Fruit fly (Drosophila melanogaster) whole organism, prepupa: ENCODE measurements around the gene VhaM9.7-c.

Source experiments
- CG10669 ChIP-seq: fragments of 200-800 bp; sonication (Bioruptor generic); optimal IDR thresholded peaks from 3 replicates; lab custom pipeline; 2018; ENCODE audit warnings: missing biosample characterization, mild to moderate bottlenecking, missing genetic modification characterization, moderate library complexity
- CG15336 ChIP-seq: fragments of 200-800 bp; sonication (Bioruptor generic); IDR thresholded peaks from 2 replicates; pipeline ENCODE4 v1.3.6; 2022; ENCODE audit warnings: missing biosample characterization, missing genetic modification characterization
- CG1621 ChIP-seq: fragments of 200-800 bp; sonication (Bioruptor generic); optimal IDR thresholded peaks from 3 replicates; lab custom pipeline; 2018; ENCODE audit warnings: missing biosample characterization, mild to moderate bottlenecking, missing genetic modification characterization
- CG16779 ChIP-seq: fragments of 200-800 bp; sonication (Bioruptor generic); optimal IDR thresholded peaks from 3 replicates; lab custom pipeline; 2017; ENCODE audit warnings: missing biosample characterization, mild to moderate bottlenecking, missing genetic modification characterization
- CG3032 ChIP-seq: fragments of 200-800 bp; optimal IDR thresholded peaks from 2 replicates; lab custom pipeline; 2019; ENCODE audit warnings: missing biosample characterization, mild to moderate bottlenecking, missing genetic modification characterization, moderate library complexity
- CG31627 ChIP-seq: fragments of 200-800 bp; sonication (Bioruptor generic); optimal IDR thresholded peaks from 3 replicates; lab custom pipeline; 2016; ENCODE audit warnings: missing biosample characterization, missing genetic modification characterization
- CG32006 ChIP-seq: fragments of 200-800 bp; sonication (Bioruptor generic); optimal IDR thresholded peaks from 3 replicates; lab custom pipeline; 2017; ENCODE audit warnings: missing biosample characterization, mild to moderate bottlenecking, missing genetic modification characterization
- CG4318 ChIP-seq: fragments of 200-800 bp; sonication (Bioruptor generic); optimal IDR thresholded peaks from 3 replicates; lab custom pipeline; 2017; ENCODE audit warnings: missing biosample characterization, mild to moderate bottlenecking, missing genetic modification characterization
- CG6163 ChIP-seq: fragments of 200-800 bp; sonication (Bioruptor generic); IDR thresholded peaks from 3 replicates; pipeline ENCODE4 v1.3.6; 2022; ENCODE audit warnings: missing biosample characterization, missing genetic modification characterization
- CG6276 ChIP-seq: fragments of 200-800 bp; sonication (Bioruptor generic); optimal IDR thresholded peaks from 2 replicates; lab custom pipeline; 2017; ENCODE audit warnings: missing biosample characterization, mild to moderate bottlenecking, missing genetic modification characterization
- CG6792 ChIP-seq: fragments of 200-800 bp; sonication (Bioruptor generic); optimal IDR thresholded peaks from 3 replicates; lab custom pipeline; 2016; ENCODE audit warnings: missing biosample characterization, missing genetic modification characterization
- CG6808 ChIP-seq: fragments of 200-800 bp; sonication (Bioruptor generic); optimal IDR thresholded peaks from 3 replicates; lab custom pipeline; 2017; ENCODE audit warnings: missing biosample characterization, missing genetic modification characterization, mild to moderate bottlenecking, moderate library complexity, missing genetic modification reagents
- CG7368 ChIP-seq: fragments of 200-800 bp; sonication (Bioruptor generic); optimal IDR thresholded peaks from 3 replicates; lab custom pipeline; 2016; ENCODE audit warnings: missing biosample characterization, missing genetic modification characterization
- CG8119 ChIP-seq: fragments of 200-800 bp; sonication (Bioruptor generic); IDR thresholded peaks from 3 replicates; pipeline ENCODE4 v1.3.6; 2022; ENCODE audit warnings: missing biosample characterization, missing genetic modification characterization
- CG8319 ChIP-seq: fragments of 200-800 bp; sonication (Bioruptor generic); optimal IDR thresholded peaks from 3 replicates; lab custom pipeline; 2016; ENCODE audit warnings: missing biosample characterization, missing genetic modification characterization
- CG8632 ChIP-seq: fragments of 200-800 bp; sonication (Bioruptor generic); optimal IDR thresholded peaks from 3 replicates; lab custom pipeline; 2016; ENCODE audit warnings: missing biosample characterization, missing genetic modification characterization
- CG9139 ChIP-seq: fragments of 200-800 bp; sonication (Bioruptor generic); optimal IDR thresholded peaks from 3 replicates; lab custom pipeline; 2017; ENCODE audit warnings: missing biosample characterization, mild to moderate bottlenecking, missing genetic modification characterization
- Eip75B ChIP-seq: fragments of 200-800 bp; sonication (Bioruptor generic); optimal IDR thresholded peaks from 3 replicates; lab custom pipeline; 2016; ENCODE audit warnings: missing biosample characterization, missing genetic modification characterization
- Eip78C ChIP-seq: fragments of 200-800 bp; sonication (Bioruptor generic); peaks from one replicate; lab custom pipeline; 2016; ENCODE audit warnings: missing biosample characterization, missing genetic modification characterization
- Eip93F ChIP-seq: fragments of 200-800 bp; sonication (Bioruptor generic); optimal IDR thresholded peaks from 2 replicates; lab custom pipeline; 2016; ENCODE audit warnings: missing biosample characterization, mild to moderate bottlenecking, missing genetic modification characterization
- Ets96B ChIP-seq: fragments of 200-800 bp; optimal IDR thresholded peaks from 2 replicates; lab custom pipeline; 2019; ENCODE audit warnings: missing biosample characterization, mild to moderate bottlenecking, missing genetic modification characterization, moderate library complexity
- Lpt ChIP-seq: fragments of 200-800 bp; sonication (Bioruptor generic); optimal IDR thresholded peaks from 3 replicates; lab custom pipeline; 2016; ENCODE audit warnings: missing biosample characterization, missing genetic modification characterization
- Met ChIP-seq: fragments of 200-800 bp; sonication (Bioruptor generic); optimal IDR thresholded peaks from 3 replicates; lab custom pipeline; 2016; ENCODE audit warnings: missing biosample characterization, missing genetic modification characterization
- Sox102F ChIP-seq: fragments of 200-800 bp; sonication (Bioruptor generic); optimal IDR thresholded peaks from 2 replicates; lab custom pipeline; 2016; ENCODE audit warnings: missing biosample characterization, mild to moderate bottlenecking, missing genetic modification characterization
- achi ChIP-seq: fragments of 200-800 bp; sonication (Bioruptor generic); optimal IDR thresholded peaks from 3 replicates; lab custom pipeline; 2016; ENCODE audit warnings: missing biosample characterization, missing genetic modification characterization
- acj6 ChIP-seq: fragments of 200-800 bp; sonication (Bioruptor generic); optimal IDR thresholded peaks from 3 replicates; lab custom pipeline; 2016; ENCODE audit warnings: missing biosample characterization, missing genetic modification characterization
- dac ChIP-seq: fragments of 200-800 bp; sonication (Bioruptor generic); optimal IDR thresholded peaks from 2 replicates; lab custom pipeline; 2017; ENCODE audit warnings: missing biosample characterization, mild to moderate bottlenecking, missing genetic modification characterization
- dsx ChIP-seq: fragments of 200-800 bp; optimal IDR thresholded peaks from 3 replicates; lab custom pipeline; 2019; ENCODE audit warnings: missing biosample characterization, mild to moderate bottlenecking, missing genetic modification characterization, moderate library complexity; ENCODE audit not compliant: poor library complexity, severe bottlenecking
- eg ChIP-seq: fragments of 200-800 bp; sonication (Bioruptor generic); IDR thresholded peaks from 3 replicates; pipeline ENCODE4 v1.3.6; 2022; ENCODE audit warnings: missing biosample characterization, missing genetic modification characterization
- fd59A ChIP-seq: fragments of 200-800 bp; sonication (Bioruptor generic); optimal IDR thresholded peaks from 2 replicates; lab custom pipeline; 2017; ENCODE audit warnings: missing biosample characterization, mild to moderate bottlenecking, missing genetic modification characterization, missing genetic modification reagents
- net ChIP-seq: fragments of 200-800 bp; sonication (Bioruptor generic); optimal IDR thresholded peaks from 3 replicates; lab custom pipeline; 2016; ENCODE audit warnings: missing biosample characterization, missing genetic modification characterization
- pdm3 ChIP-seq: fragments of 200-800 bp; sonication (Bioruptor generic); optimal IDR thresholded peaks from 3 replicates; lab custom pipeline; 2016; ENCODE audit warnings: missing biosample characterization, missing genetic modification characterization
- salr ChIP-seq, 2 experiments: fragments of 200-800 bp; sonication (Bioruptor generic); optimal IDR thresholded peaks; 3 replicates each; lab custom pipeline; 2016 to 2018; ENCODE audit warnings: missing biosample characterization in 2 of 2, missing genetic modification characterization in 2 of 2, mild to moderate bottlenecking in 1 of 2
- spab ChIP-seq: fragments of 200-800 bp; sonication (Bioruptor generic); optimal IDR thresholded peaks from 2 replicates; lab custom pipeline; 2017; ENCODE audit warnings: missing biosample characterization, mild to moderate bottlenecking, missing genetic modification characterization, missing genetic modification reagents
- ss ChIP-seq, 2 experiments: fragments of 200-800 bp; sonication (Bioruptor generic); optimal IDR thresholded peaks; 2 replicates in 1 of 2; 3 replicates in 1 of 2; lab custom pipeline; 2017 to 2018; ENCODE audit warnings: mild to moderate bottlenecking in 2 of 2, missing biosample characterization in 2 of 2, missing genetic modification characterization in 2 of 2, moderate library complexity in 1 of 2
- svp ChIP-seq: fragments of 200-800 bp; sonication (Bioruptor generic); peaks from one replicate; lab custom pipeline; 2016; ENCODE audit warnings: missing biosample characterization, missing genetic modification characterization
- vri ChIP-seq: fragments of 200-800 bp; sonication (Bioruptor generic); optimal IDR thresholded peaks from 3 replicates; lab custom pipeline; 2016; ENCODE audit warnings: missing biosample characterization, mild to moderate bottlenecking, missing genetic modification characterization

The VhaM9.7-c gene

DNA sequence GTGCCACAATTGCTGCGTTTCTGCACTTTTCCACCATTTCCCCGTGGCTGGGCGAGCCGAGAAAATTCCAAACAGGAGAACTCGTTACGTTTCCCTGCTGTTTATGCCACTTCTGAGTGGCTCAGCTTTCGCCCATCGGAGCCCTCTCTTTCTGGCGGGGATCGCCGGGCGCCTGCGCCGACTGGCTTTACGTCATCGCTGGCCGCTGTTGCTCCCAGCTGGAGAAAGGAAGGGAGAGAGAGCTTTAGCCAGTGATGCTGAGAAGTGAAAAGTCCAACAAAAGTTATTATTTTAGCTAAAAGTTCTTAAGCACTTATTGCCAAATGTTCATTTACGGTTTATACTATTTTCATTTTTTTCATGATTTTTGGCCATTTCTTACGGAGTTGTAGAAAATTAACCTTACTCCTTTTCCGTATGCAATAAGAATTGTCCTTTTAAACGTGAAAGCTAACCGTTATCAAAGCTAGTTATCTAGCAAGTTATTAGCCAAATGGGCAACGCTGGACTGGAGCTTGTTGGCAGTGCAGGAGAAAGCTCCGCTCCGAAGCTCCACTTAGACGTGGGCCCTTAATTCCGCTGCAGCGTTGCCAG lies 1.4 kb upstream of the VhaM9.7-c start, which contains the start of the genes Teh2 and tipE:
Gene Teh2, minus strand, starts transcription at position 94 of the 594 bp plus-strand sequence.
Gene tipE, plus strand, starts transcription at position 570 of the 594 bp plus-strand sequence.
- TF ChIP-seq salr (GFP tag; optimal IDR thresholded peaks at IDR 0.05; lab: Kevin White, UChicago) (no peak), CG6792 (GFP tag; lab: Kevin White, UChicago) (no peak), acj6 (GFP tag; lab: Kevin White, UChicago) (no peak), ss (GFP tag; optimal IDR thresholded peaks at IDR 0.05; lab: Kevin White, UChicago) (no peak), vri (no peak), CG8319 (GFP tag; lab: Kevin White, UChicago) (no peak), CG6276 (GFP tag; lab: Kevin White, UChicago) (no peak), CG7368 (no peak), Eip93F (GFP tag; lab: Kevin White, UChicago) (no peak), Ets96B (tag; lab: Kevin White, UChicago) (no peak), eg (GFP tag; lab: Robert Waterston, UW) (no peak), spab (GFP tag; lab: Kevin White, UChicago) (no peak), achi (GFP tag; lab: Kevin White, UChicago) (no peak), dac (no peak), CG31627 (GFP tag; lab: Kevin White, UChicago) (no peak), CG16779 (tag; lab: Kevin White, UChicago) (no peak), Sox102F (GFP tag; lab: Kevin White, UChicago) (no peak), CG32006 (no peak), CG8632 (GFP tag; lab: Kevin White, UChicago) (no peak)

- TF ChIP-seq Met (GFP tag; lab: Kevin White, UChicago) (no peak), CG16779 (tag; lab: Kevin White, UChicago) (peak; percentile 6)
Observed at dm6 chr3L:4185259-4185658, 1.4 kb downstream of the VhaM9.7-c start.

DNA sequence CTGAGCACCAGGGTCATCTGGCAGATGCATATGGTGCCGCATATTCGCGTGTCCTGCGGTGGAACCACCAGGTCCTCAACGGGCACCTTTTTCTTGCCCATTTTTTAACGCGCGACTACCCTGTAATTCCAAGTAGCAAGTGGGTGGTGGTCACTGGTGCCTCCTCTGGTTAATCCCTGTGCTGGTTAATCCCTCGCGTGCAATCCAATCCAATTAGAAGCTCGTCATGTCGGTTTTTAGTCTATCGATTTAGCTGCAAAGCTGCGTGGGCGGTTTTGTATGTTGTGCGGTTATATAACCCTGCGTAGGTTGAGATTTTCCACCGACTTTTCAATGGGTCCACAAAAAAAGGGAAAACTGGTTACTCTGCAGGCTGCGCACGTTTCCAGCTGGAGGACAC lies 2.1 kb downstream of the VhaM9.7-c start, which contains the start of gene Teh3:
Gene Teh3, minus strand, starts transcription at position 101 of the 400 bp plus-strand sequence.
- TF ChIP-seq dac (no peak), Eip78C (GFP tag; lab: Kevin White, UChicago) (no peak), CG3032 (no peak), acj6 (GFP tag; lab: Kevin White, UChicago) (no peak), CG15336 (no peak), CG6163 (GFP tag; lab: Robert Waterston, UW) (no peak), CG10669 (GFP tag; lab: Kevin White, UChicago) (no peak), Eip75B (no peak), vri (no peak), net (no peak)
- TF ChIP-seq, all 60 proteins: peak for 0

DNA sequence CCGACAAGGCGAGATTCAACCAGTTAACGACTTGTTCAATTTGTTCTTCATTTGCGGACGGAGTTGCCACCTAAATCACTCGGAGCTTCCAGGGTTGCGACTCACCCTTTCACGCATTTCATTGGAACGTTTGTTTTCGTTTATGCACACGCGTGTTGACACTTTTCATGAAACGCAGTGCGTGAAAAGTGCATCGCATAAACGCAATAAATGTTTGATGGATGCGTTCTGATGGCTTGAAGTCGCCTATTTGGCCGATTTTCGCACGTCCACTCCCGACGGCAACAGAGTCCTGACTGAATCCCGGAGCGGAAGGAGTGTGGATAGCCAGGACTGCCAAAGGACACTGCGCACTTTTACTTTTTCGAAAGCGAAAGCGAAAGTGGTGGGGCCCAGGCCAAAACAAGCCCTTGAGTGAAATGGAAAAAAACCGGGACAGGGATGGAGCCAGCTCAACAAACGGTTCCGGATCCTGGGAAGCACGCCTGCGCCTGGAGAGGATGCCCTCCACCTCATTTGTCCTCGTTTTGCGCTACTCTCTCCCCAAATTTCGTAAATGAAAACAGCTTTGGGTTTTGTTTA lies 8.6 kb downstream of the VhaM9.7-c start, which contains the start of gene Teh4:
Gene Teh4, minus strand, starts transcription at position 290 of the 582 bp plus-strand sequence.
- TF ChIP-seq Lpt (GFP tag; lab: Kevin White, UChicago) (no peak), CG9139 (peak; percentile 44), salr (GFP tag; optimal IDR thresholded peaks at IDR 0.05; lab: Kevin White, UChicago) (peak in 1 of 2 experiments; percentile 25), svp (GFP tag; lab: Kevin White, UChicago) (peak; percentile 46), dsx (GFP tag; lab: Kevin White, UChicago) (no peak), Ets96B (tag; lab: Kevin White, UChicago) (peak; percentile 50), CG4318 (no peak), net (peak; percentile 5), ss (GFP tag; optimal IDR thresholded peaks at IDR 0.05; lab: Kevin White, UChicago) (peak in 1 of 2 experiments; percentile 72), eg (GFP tag; lab: Robert Waterston, UW) (0 out of 3 replicates have a peak, but pooled peaks have one; percentile 34), fd59A (GFP tag; lab: Kevin White, UChicago) (peak; percentile 24), CG1621 (peak; percentile 38), CG8119 (GFP tag; lab: Robert Waterston, UW) (0 out of 3 replicates have a peak, but pooled peaks have one; percentile 21), spab (GFP tag; lab: Kevin White, UChicago) (peak; percentile 45), CG6808 (peak; percentile 61), pdm3 (no peak), Eip75B (no peak)
- TF ChIP-seq, all 60 proteins: peak for 12
